Fruit fly (Drosophila melanogaster) whole organism, embryonic: ENCODE measurements around the gene Mic26-27.
"Not testable (repeated sequence)": the region's sequence is repeated elsewhere in the genome, so short reads cannot be mapped to it uniquely, and the experiment has no call there.

Experiments
- CG10654 ChIP-seq: fragments of 200-800 bp; sonication (Bioruptor generic); optimal IDR thresholded peaks from 2 replicates; lab custom pipeline; 2016; ENCODE audit warnings: missing biosample characterization, missing genetic modification characterization
- CG12236 ChIP-seq: fragments of 200-800 bp; sonication (Bioruptor generic); optimal IDR thresholded peaks from 2 replicates; lab custom pipeline; 2016; ENCODE audit warnings: missing biosample characterization, missing genetic modification characterization
- CG1602 ChIP-seq: fragments of 200-800 bp; sonication (Bioruptor generic); optimal IDR thresholded peaks from 3 replicates; lab custom pipeline; 2016; ENCODE audit warnings: missing biosample characterization, missing genetic modification characterization
- CG17568 ChIP-seq: fragments of 200-800 bp; sonication (Bioruptor generic); optimal IDR thresholded peaks from 2 replicates; lab custom pipeline; 2018; ENCODE audit warnings: missing biosample characterization, mild to moderate bottlenecking, missing genetic modification characterization, moderate library complexity
- CG18011 ChIP-seq: fragments of 200-800 bp; sonication (Bioruptor generic); optimal IDR thresholded peaks from 2 replicates; lab custom pipeline; 2017; ENCODE audit warnings: missing biosample characterization, missing genetic modification characterization, mild to moderate bottlenecking, moderate library complexity, missing genotype
- CG3065 ChIP-seq: fragments of 200-800 bp; sonication (Bioruptor generic); optimal IDR thresholded peaks from 2 replicates; lab custom pipeline; 2016; ENCODE audit warnings: missing biosample characterization, missing genetic modification characterization
- CG3995 ChIP-seq: fragments of 200-800 bp; sonication (Bioruptor generic); optimal IDR thresholded peaks from 3 replicates; lab custom pipeline; 2016; ENCODE audit warnings: missing biosample characterization, missing genetic modification characterization
- Hand ChIP-seq: fragments of 200-800 bp; sonication (Bioruptor generic); optimal IDR thresholded peaks from 2 replicates; lab custom pipeline; 2017; ENCODE audit warnings: mild to moderate bottlenecking, missing biosample characterization, missing genetic modification reagents, missing genetic modification characterization
- Jarid2 ChIP-seq: fragments of 200-800 bp; sonication (Bioruptor generic); optimal IDR thresholded peaks from 3 replicates; lab custom pipeline; 2017; ENCODE audit warnings: mild to moderate bottlenecking, missing biosample characterization, missing genetic modification reagents, missing genetic modification characterization
- ewg ChIP-seq: fragments of 200-800 bp; sonication (Bioruptor generic); optimal IDR thresholded peaks from 3 replicates; lab custom pipeline; 2017; ENCODE audit warnings: mild to moderate bottlenecking, missing biosample characterization, missing genetic modification reagents, missing genetic modification characterization
- prd ChIP-seq, 3 experiments: fragments of >200 bp in 2 of 3; fragments of 200-800 bp in 1 of 3; sonication (Bioruptor generic) in 1 of 3; optimal IDR thresholded peaks in 2 of 3; IDR thresholded peaks in 1 of 3; 2 replicates in 2 of 3; 3 replicates in 1 of 3; pipeline versions ENCODE4 v1.3.6 to Lab custom; 2017 to 2022; ENCODE audit warnings: missing biosample characterization in 1 of 3, missing genetic modification characterization in 1 of 3

dm6 chr3R:16189464-16189863 is 42.8 kb upstream of the Mic26-27 start, which contains the start of gene Bin1:
- TF ChIP-seq Hand (GFP tag; lab: Kevin White, UChicago); CG17568 (GFP tag; lab: Kevin White, UChicago); CG1602 (GFP tag; lab: Kevin White, UChicago); CG3065 (GFP tag; lab: Kevin White, UChicago); Jarid2 (GFP tag; lab: Kevin White, UChicago); prd (optimal IDR thresholded peaks at IDR 0.05; lab: Kevin White, UChicago); prd (GFP tag; IDR thresholded peaks at IDR 0.05; lab: Robert Waterston, UW); CG3995 (GFP tag; lab: Kevin White, UChicago); CG18011 (GFP tag; lab: Kevin White, UChicago); CG12236 (GFP tag; lab: Kevin White, UChicago); CG10654; ewg (GFP tag; lab: Kevin White, UChicago): not testable (repeated sequence)
